Worm (Caenorhabditis elegans) whole organism, L3 larva: ENCODE data around the gene srbc-58.

Experiments used
- R02D3.7 ChIP-seq: fragments of 150-350 bp; optimal IDR thresholded peaks from 2 replicates; lab custom pipeline; 2014; ENCODE audit warnings: missing biosample characterization, missing genetic modification characterization
- ZK546.5 ChIP-seq: sonication (generic microtip); optimal IDR thresholded peaks from 2 replicates; lab custom pipeline; 2017; ENCODE audit warnings: missing biosample characterization, missing genetic modification characterization
- aly-2 ChIP-seq: fragments of 150-350 bp; optimal IDR thresholded peaks from 2 replicates; lab custom pipeline; 2014; ENCODE audit warnings: missing biosample characterization, missing genetic modification characterization
- ama-1 ChIP-seq: fragments of 150-350 bp; optimal IDR thresholded peaks from 2 replicates; lab custom pipeline; 2018
- ceh-16 ChIP-seq: sonication (generic microtip); optimal IDR thresholded peaks from 2 replicates; lab custom pipeline; 2017; ENCODE audit warnings: missing biosample characterization, missing genetic modification characterization
- ceh-28 ChIP-seq: fragments of 150-350 bp; optimal IDR thresholded peaks from 2 replicates; lab custom pipeline; 2014; ENCODE audit warnings: missing biosample characterization, missing genetic modification reagents, missing genetic modification characterization
- ceh-82 ChIP-seq: fragments of 150-350 bp; optimal IDR thresholded peaks from 2 replicates; lab custom pipeline; 2014; ENCODE audit warnings: missing biosample characterization, missing genetic modification characterization
- ceh-9 ChIP-seq: sonication (generic microtip); optimal IDR thresholded peaks from 2 replicates; lab custom pipeline; 2018; ENCODE audit warnings: missing biosample characterization, missing genetic modification characterization
- daf-12 ChIP-seq: fragments of 150-350 bp; optimal IDR thresholded peaks from 2 replicates; lab custom pipeline; 2014; ENCODE audit warnings: missing biosample characterization, missing genetic modification reagents, missing genetic modification characterization
- egl-27 ChIP-seq: sonication (generic microtip); optimal IDR thresholded peaks from 4 replicates; lab custom pipeline; 2017; ENCODE audit warnings: missing biosample characterization, missing genetic modification reagents, missing genetic modification characterization
- egl-5 ChIP-seq: fragments of 150-350 bp; optimal IDR thresholded peaks from 2 replicates; lab custom pipeline; 2017; ENCODE audit warnings: missing biosample characterization, missing genetic modification reagents, missing genetic modification characterization, inconsistent platforms
- elt-1 ChIP-seq: fragments of 150-350 bp; optimal IDR thresholded peaks from 2 replicates; lab custom pipeline; 2014; ENCODE audit warnings: missing biosample characterization, missing genetic modification characterization
- elt-2 ChIP-seq: sonication (generic microtip); optimal IDR thresholded peaks from 2 replicates; lab custom pipeline; 2016; ENCODE audit warnings: missing genetic modification reagents, mild to moderate bottlenecking, missing genetic modification characterization, missing compliant biosample characterization
- elt-3 ChIP-seq, 3 experiments: fragments of 150-350 bp in 1 of 3; sonication (generic microtip) in 2 of 3; optimal IDR thresholded peaks; 2 replicates in 2 of 3; 4 replicates in 1 of 3; lab custom pipeline; 2014 to 2017; ENCODE audit warnings: missing biosample characterization in 3 of 3, missing genetic modification characterization in 3 of 3
- eor-1 ChIP-seq, 2 experiments: fragments of 150-350 bp; optimal IDR thresholded peaks; 2 replicates each; lab custom pipeline; 2014 to 2018; ENCODE audit warnings: missing biosample characterization in 2 of 2, missing genetic modification characterization in 2 of 2
- fkh-10 ChIP-seq: sonication (generic microtip); optimal IDR thresholded peaks from 2 replicates; lab custom pipeline; 2017; ENCODE audit warnings: missing biosample characterization, missing genetic modification reagents, missing genetic modification characterization
- fkh-2 ChIP-seq: fragments of 150-350 bp; optimal IDR thresholded peaks from 2 replicates; lab custom pipeline; 2014; ENCODE audit warnings: missing biosample characterization, missing genetic modification reagents, missing genetic modification characterization
- fos-1 ChIP-seq: fragments of 150-350 bp; optimal IDR thresholded peaks from 2 replicates; lab custom pipeline; 2014; ENCODE audit warnings: missing biosample characterization, missing genetic modification characterization
- hmg-11 ChIP-seq: sonication (generic microtip); optimal IDR thresholded peaks from 2 replicates; lab custom pipeline; 2016; ENCODE audit warnings: missing genetic modification characterization, missing compliant biosample characterization
- jun-1 ChIP-seq: fragments of 150-350 bp; optimal IDR thresholded peaks from 2 replicates; lab custom pipeline; 2014; ENCODE audit warnings: missing biosample characterization, missing genetic modification reagents, missing genetic modification characterization
- lin-15B ChIP-seq: fragments of 150-350 bp; optimal IDR thresholded peaks from 2 replicates; lab custom pipeline; 2014; ENCODE audit warnings: missing biosample characterization, missing genetic modification characterization
- lin-39 ChIP-seq: fragments of 150-350 bp; optimal IDR thresholded peaks from 2 replicates; lab custom pipeline; 2018; ENCODE audit warnings: missing biosample characterization, missing genetic modification reagents, missing genetic modification characterization
- lsy-12 ChIP-seq: sonication (generic microtip); optimal IDR thresholded peaks from 2 replicates; lab custom pipeline; 2016; ENCODE audit warnings: mild to moderate bottlenecking, missing genetic modification characterization, missing compliant biosample characterization
- mdl-1 ChIP-seq: fragments of 150-350 bp; optimal IDR thresholded peaks from 2 replicates; lab custom pipeline; 2014; ENCODE audit warnings: missing biosample characterization, missing genetic modification characterization
- mml-1 ChIP-seq: fragments of 150-350 bp; sonication (generic microtip); optimal IDR thresholded peaks from 3 replicates; lab custom pipeline; 2014; ENCODE audit warnings: missing biosample characterization, missing genetic modification characterization
- nfya-1 ChIP-seq: sonication (generic microtip); optimal IDR thresholded peaks from 2 replicates; lab custom pipeline; 2017; ENCODE audit warnings: missing genetic modification characterization, mild to moderate bottlenecking, missing compliant biosample characterization, antibody characterized with exemption, moderate library complexity; ENCODE audit not compliant: insufficient read depth
- nhr-11 ChIP-seq: fragments of 150-350 bp; optimal IDR thresholded peaks from 2 replicates; lab custom pipeline; 2014; ENCODE audit warnings: missing biosample characterization, missing genetic modification characterization
- nhr-12 ChIP-seq: fragments of 150-350 bp; optimal IDR thresholded peaks from 2 replicates; lab custom pipeline; 2014; ENCODE audit warnings: missing biosample characterization, missing genetic modification characterization
- nhr-23 ChIP-seq: fragments of 150-350 bp; optimal IDR thresholded peaks from 2 replicates; lab custom pipeline; 2014; ENCODE audit warnings: missing biosample characterization, missing genetic modification reagents, missing genetic modification characterization
- nhr-237 ChIP-seq: fragments of 150-350 bp; optimal IDR thresholded peaks from 2 replicates; lab custom pipeline; 2014; ENCODE audit warnings: missing biosample characterization, missing genetic modification characterization
- nhr-25 ChIP-seq: sonication (generic microtip); optimal IDR thresholded peaks from 2 replicates; lab custom pipeline; 2017; ENCODE audit warnings: missing biosample characterization, missing genetic modification characterization
- nhr-28 ChIP-seq: fragments of 150-350 bp; optimal IDR thresholded peaks from 2 replicates; lab custom pipeline; 2014; ENCODE audit warnings: missing biosample characterization, missing genetic modification characterization
- nhr-43 ChIP-seq: sonication (generic microtip); optimal IDR thresholded peaks from 2 replicates; lab custom pipeline; 2016; ENCODE audit warnings: mild to moderate bottlenecking, missing genetic modification characterization, missing compliant biosample characterization; ENCODE audit not compliant: poor library complexity, severe bottlenecking
- nhr-67 ChIP-seq: fragments of 150-350 bp; optimal IDR thresholded peaks from 2 replicates; lab custom pipeline; 2014; ENCODE audit warnings: missing biosample characterization, missing genetic modification characterization
- nhr-76 ChIP-seq: fragments of 150-350 bp; sonication (generic microtip); optimal IDR thresholded peaks from 5 replicates; lab custom pipeline; 2014; ENCODE audit warnings: missing biosample characterization, missing genetic modification characterization
- nhr-77 ChIP-seq: fragments of 150-350 bp; optimal IDR thresholded peaks from 2 replicates; lab custom pipeline; 2014; ENCODE audit warnings: missing biosample characterization, missing genetic modification characterization
- pha-4 ChIP-seq: fragments of 150-350 bp; optimal IDR thresholded peaks from 2 replicates; lab custom pipeline; 2014; ENCODE audit warnings: missing biosample characterization, missing genetic modification reagents, missing genetic modification characterization
- pqm-1 ChIP-seq: fragments of 150-350 bp; optimal IDR thresholded peaks from 2 replicates; lab custom pipeline; 2017; ENCODE audit warnings: missing biosample characterization, missing genetic modification characterization, inconsistent platforms
- sea-2 ChIP-seq: fragments of 150-350 bp; sonication (generic microtip); optimal IDR thresholded peaks from 4 replicates; lab custom pipeline; 2014; ENCODE audit warnings: missing biosample characterization, missing genetic modification reagents, missing genetic modification characterization
- skn-1 ChIP-seq: fragments of 150-350 bp; optimal IDR thresholded peaks from 2 replicates; lab custom pipeline; 2014; ENCODE audit warnings: missing biosample characterization, missing genetic modification characterization
- snpc-4 ChIP-seq: fragments of 150-350 bp; optimal IDR thresholded peaks from 2 replicates; lab custom pipeline; 2014; ENCODE audit warnings: missing biosample characterization, missing genetic modification characterization
- tbx-2 ChIP-seq: sonication (generic microtip); optimal IDR thresholded peaks from 2 replicates; lab custom pipeline; 2016; ENCODE audit warnings: mild to moderate bottlenecking, missing genetic modification characterization, missing compliant biosample characterization
- unc-39 ChIP-seq: sonication (generic microtip); optimal IDR thresholded peaks from 4 replicates; lab custom pipeline; 2017; ENCODE audit warnings: missing biosample characterization, missing genetic modification characterization
- unc-62 ChIP-seq: fragments of 150-350 bp; sonication (generic microtip); optimal IDR thresholded peaks from 4 replicates; lab custom pipeline; 2014; ENCODE audit warnings: missing biosample characterization, missing genetic modification reagents, missing genetic modification characterization
- zag-1 ChIP-seq: fragments of 150-350 bp; optimal IDR thresholded peaks from 2 replicates; lab custom pipeline; 2014; ENCODE audit warnings: missing biosample characterization, missing genetic modification characterization
- ztf-11 ChIP-seq: fragments of 150-350 bp; optimal IDR thresholded peaks from 2 replicates; lab custom pipeline; 2014; ENCODE audit warnings: missing biosample characterization, missing genetic modification characterization
- ztf-4 ChIP-seq: fragments of 150-350 bp; optimal IDR thresholded peaks from 2 replicates; lab custom pipeline; 2014; ENCODE audit warnings: missing biosample characterization, missing genetic modification characterization

Gene srbc-58

DNA sequence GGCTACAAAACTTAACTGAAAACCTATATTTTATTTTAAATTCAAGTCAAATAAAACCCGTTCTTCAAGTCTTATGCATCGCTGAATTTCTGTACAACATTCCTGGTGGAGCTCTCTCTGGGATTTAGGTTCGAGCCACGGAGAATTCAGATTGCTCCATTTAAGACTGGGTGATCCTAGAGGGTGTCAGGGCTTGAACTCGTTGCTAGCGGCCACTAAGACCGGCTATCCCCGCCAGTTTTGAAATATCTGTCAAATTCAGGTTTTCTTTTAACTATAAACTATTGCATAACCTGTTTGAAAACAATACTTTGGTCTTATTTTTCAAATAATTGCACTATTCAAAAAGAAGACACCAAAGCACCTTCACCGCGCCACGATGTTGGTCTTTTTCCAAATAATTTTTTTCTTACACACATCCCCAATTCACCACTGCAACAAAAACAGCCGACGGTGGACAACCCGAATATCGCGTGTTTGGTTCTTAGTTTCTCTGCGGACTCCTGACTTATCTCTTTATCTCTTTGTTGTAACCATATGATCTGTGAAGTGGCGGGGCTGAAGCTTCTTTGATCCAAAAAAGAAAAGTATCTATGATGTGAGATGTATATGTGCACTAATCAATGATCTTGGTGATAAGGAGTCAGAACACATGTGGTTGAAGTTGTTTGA, 45.8 kb upstream of the srbc-58 start:
- no peak for TF ChIP-seq lin-39 (tag; lab: Kevin White, UChicago)
- peak; percentile 50 for TF ChIP-seq ama-1
- TF ChIP-seq snpc-4 (tag; lab: Kevin White, UChicago), result peak; percentile 5
- no peak for TF ChIP-seq hmg-11
- no peak for TF ChIP-seq nhr-12 (tag; lab: Kevin White, UChicago)
- TF ChIP-seq egl-5 (tag; lab: Kevin White, UChicago), result peak; percentile 31
- no peak for TF ChIP-seq elt-3 (tag; optimal IDR thresholded peaks at IDR 0.05; lab: Kevin White, UChicago)
- no peak for TF ChIP-seq lin-15B (tag; lab: Kevin White, UChicago)
- no peak for TF ChIP-seq ztf-11
- TF ChIP-seq sea-2 (GFP tag; lab: Kevin White, UChicago), result no peak
- TF ChIP-seq mdl-1 (tag; lab: Kevin White, UChicago), result peak; percentile 38
- TF ChIP-seq daf-12, result no peak
- TF ChIP-seq egl-27 (tag; lab: Kevin White, UChicago), result no peak
- TF ChIP-seq ceh-82, result no peak
- no peak for TF ChIP-seq nhr-28 (tag; lab: Kevin White, UChicago)
- TF ChIP-seq skn-1, result no peak
- peak; percentile 53 for TF ChIP-seq pha-4 (tag; lab: Kevin White, UChicago)
- TF ChIP-seq fkh-10 (GFP tag; lab: Kevin White, UChicago), result no peak
- TF ChIP-seq nhr-43 (tag; lab: Kevin White, UChicago), result peak; percentile 57
- TF ChIP-seq nhr-237 (tag; lab: Kevin White, UChicago), result no peak
- peak; percentile 77 for TF ChIP-seq elt-2
- TF ChIP-seq lsy-12 (tag; lab: Kevin White, UChicago), result peak; percentile 7
- no peak for TF ChIP-seq ZK546.5 (tag; lab: Kevin White, UChicago)
- peak; percentile 19 for TF ChIP-seq nhr-23 (tag; lab: Kevin White, UChicago)
- no peak for TF ChIP-seq elt-1 (tag; lab: Kevin White, UChicago)
- no peak for TF ChIP-seq mml-1 (tag; lab: Kevin White, UChicago)
- TF ChIP-seq aly-2 (tag; lab: Kevin White, UChicago), result no peak
- TF ChIP-seq fos-1 (tag; lab: Kevin White, UChicago), result no peak
- no peak for TF ChIP-seq fkh-2 (tag; lab: Kevin White, UChicago)
- TF ChIP-seq nhr-77 (tag; lab: Kevin White, UChicago), result no peak
- no peak for TF ChIP-seq tbx-2 (tag; lab: Kevin White, UChicago)
- no peak for TF ChIP-seq unc-62 (GFP tag; lab: Kevin White, UChicago)
- no peak for TF ChIP-seq nhr-11
- no peak for TF ChIP-seq unc-39 (tag; lab: Kevin White, UChicago)
- peak; percentile 65 for TF ChIP-seq pqm-1 (tag; lab: Kevin White, UChicago)
- no peak for TF ChIP-seq zag-1 (tag; lab: Kevin White, UChicago)
- TF ChIP-seq ztf-4 (tag; lab: Kevin White, UChicago), result no peak
- TF ChIP-seq nhr-76 (tag; lab: Kevin White, UChicago), result no peak
- TF ChIP-seq nhr-25 (tag; lab: Kevin White, UChicago), result peak; percentile 46
- no peak for TF ChIP-seq ceh-16
- TF ChIP-seq nhr-67 (tag; lab: Kevin White, UChicago), result no peak
- no peak for TF ChIP-seq jun-1
- TF ChIP-seq eor-1 (tag; optimal IDR thresholded peaks at IDR 0.05; lab: Kevin White, UChicago), result no peak
- no peak for TF ChIP-seq R02D3.7 (tag; lab: Kevin White, UChicago)
- TF ChIP-seq ceh-9 (tag; lab: Kevin White, UChicago), result no peak
- TF ChIP-seq nfya-1 (tag; lab: Kevin White, UChicago), result peak; percentile 49
- TF ChIP-seq ceh-28 (tag; lab: Kevin White, UChicago), result no peak
